Fruit fly (Drosophila melanogaster) whole organism, prepupa: ENCODE measurements around the gene Rpn3.

Source experiments
- Blimp-1 ChIP-seq: fragments of 200-800 bp; sonication (Bioruptor generic); optimal IDR thresholded peaks from 3 replicates; lab custom pipeline; 2017; ENCODE audit warnings: missing biosample characterization, missing genetic modification characterization, mild to moderate bottlenecking, moderate library complexity, missing genetic modification reagents
- CG10631 ChIP-seq: fragments of 200-800 bp; sonication (Bioruptor generic); optimal IDR thresholded peaks from 2 replicates; lab custom pipeline; 2016; ENCODE audit warnings: missing biosample characterization, missing genetic modification characterization
- CG10669 ChIP-seq: fragments of 200-800 bp; sonication (Bioruptor generic); optimal IDR thresholded peaks from 3 replicates; lab custom pipeline; 2018; ENCODE audit warnings: missing biosample characterization, mild to moderate bottlenecking, missing genetic modification characterization, moderate library complexity
- CG11294 ChIP-seq: fragments of 200-800 bp; sonication (Bioruptor generic); IDR thresholded peaks from 2 replicates; pipeline ENCODE4 v1.3.6; 2022; ENCODE audit warnings: missing biosample characterization, missing genetic modification characterization
- CG11902 ChIP-seq: fragments of 200-800 bp; sonication (Bioruptor generic); optimal IDR thresholded peaks from 3 replicates; lab custom pipeline; 2016; ENCODE audit warnings: missing biosample characterization, missing genetic modification characterization
- CG15336 ChIP-seq: fragments of 200-800 bp; sonication (Bioruptor generic); IDR thresholded peaks from 2 replicates; pipeline ENCODE4 v1.3.6; 2022; ENCODE audit warnings: missing biosample characterization, missing genetic modification characterization
- CG1621 ChIP-seq: fragments of 200-800 bp; sonication (Bioruptor generic); optimal IDR thresholded peaks from 3 replicates; lab custom pipeline; 2018; ENCODE audit warnings: missing biosample characterization, mild to moderate bottlenecking, missing genetic modification characterization
- CG16779 ChIP-seq: fragments of 200-800 bp; sonication (Bioruptor generic); optimal IDR thresholded peaks from 3 replicates; lab custom pipeline; 2017; ENCODE audit warnings: missing biosample characterization, mild to moderate bottlenecking, missing genetic modification characterization
- CG3032 ChIP-seq: fragments of 200-800 bp; optimal IDR thresholded peaks from 2 replicates; lab custom pipeline; 2019; ENCODE audit warnings: missing biosample characterization, mild to moderate bottlenecking, missing genetic modification characterization, moderate library complexity
- CG32006 ChIP-seq: fragments of 200-800 bp; sonication (Bioruptor generic); optimal IDR thresholded peaks from 3 replicates; lab custom pipeline; 2017; ENCODE audit warnings: missing biosample characterization, mild to moderate bottlenecking, missing genetic modification characterization
- CG34406 ChIP-seq: fragments of 200-800 bp; sonication (Bioruptor generic); optimal IDR thresholded peaks from 3 replicates; lab custom pipeline; 2016; ENCODE audit warnings: missing biosample characterization, missing genetic modification characterization
- CG3919 ChIP-seq: fragments of 200-800 bp; sonication (Bioruptor generic); optimal IDR thresholded peaks from 3 replicates; lab custom pipeline; 2016; ENCODE audit warnings: missing biosample characterization, missing genetic modification characterization
- CG4318 ChIP-seq: fragments of 200-800 bp; sonication (Bioruptor generic); optimal IDR thresholded peaks from 3 replicates; lab custom pipeline; 2017; ENCODE audit warnings: missing biosample characterization, mild to moderate bottlenecking, missing genetic modification characterization
- CG6276 ChIP-seq: fragments of 200-800 bp; sonication (Bioruptor generic); optimal IDR thresholded peaks from 2 replicates; lab custom pipeline; 2017; ENCODE audit warnings: missing biosample characterization, mild to moderate bottlenecking, missing genetic modification characterization
- CG6792 ChIP-seq: fragments of 200-800 bp; sonication (Bioruptor generic); optimal IDR thresholded peaks from 3 replicates; lab custom pipeline; 2016; ENCODE audit warnings: missing biosample characterization, missing genetic modification characterization
- CG6854 ChIP-seq: fragments of 200-800 bp; sonication (Bioruptor generic); optimal IDR thresholded peaks from 2 replicates; lab custom pipeline; 2017; ENCODE audit warnings: missing biosample characterization, mild to moderate bottlenecking, missing genetic modification characterization
- CG7368 ChIP-seq: fragments of 200-800 bp; sonication (Bioruptor generic); optimal IDR thresholded peaks from 3 replicates; lab custom pipeline; 2016; ENCODE audit warnings: missing biosample characterization, missing genetic modification characterization
- CG8119 ChIP-seq: fragments of 200-800 bp; sonication (Bioruptor generic); IDR thresholded peaks from 3 replicates; pipeline ENCODE4 v1.3.6; 2022; ENCODE audit warnings: missing biosample characterization, missing genetic modification characterization
- CG8319 ChIP-seq: fragments of 200-800 bp; sonication (Bioruptor generic); optimal IDR thresholded peaks from 3 replicates; lab custom pipeline; 2016; ENCODE audit warnings: missing biosample characterization, missing genetic modification characterization
- Eip75B ChIP-seq: fragments of 200-800 bp; sonication (Bioruptor generic); optimal IDR thresholded peaks from 3 replicates; lab custom pipeline; 2016; ENCODE audit warnings: missing biosample characterization, missing genetic modification characterization
- Eip78C ChIP-seq: fragments of 200-800 bp; sonication (Bioruptor generic); peaks from one replicate; lab custom pipeline; 2016; ENCODE audit warnings: missing biosample characterization, missing genetic modification characterization
- Eip93F ChIP-seq: fragments of 200-800 bp; sonication (Bioruptor generic); optimal IDR thresholded peaks from 2 replicates; lab custom pipeline; 2016; ENCODE audit warnings: missing biosample characterization, mild to moderate bottlenecking, missing genetic modification characterization
- Ets21C ChIP-seq: fragments of 200-800 bp; sonication (Bioruptor generic); optimal IDR thresholded peaks from 3 replicates; lab custom pipeline; 2016; ENCODE audit warnings: missing biosample characterization, missing genetic modification characterization
- Ets96B ChIP-seq: fragments of 200-800 bp; optimal IDR thresholded peaks from 2 replicates; lab custom pipeline; 2019; ENCODE audit warnings: missing biosample characterization, mild to moderate bottlenecking, missing genetic modification characterization, moderate library complexity
- Gug ChIP-seq: fragments of 200-800 bp; sonication (Bioruptor generic); IDR thresholded peaks from 2 replicates; pipeline ENCODE4 v1.3.6; 2022; ENCODE audit warnings: missing biosample characterization, missing genetic modification characterization
- Hr38 ChIP-seq: sonication (Bioruptor generic); optimal IDR thresholded peaks from 2 replicates; lab custom pipeline; 2016; ENCODE audit warnings: missing biosample characterization, missing genetic modification characterization
- Hr39 ChIP-seq: fragments of 200-800 bp; sonication (Bioruptor generic); optimal IDR thresholded peaks from 2 replicates; lab custom pipeline; 2016; ENCODE audit warnings: missing biosample characterization, missing genetic modification characterization
- Hr4 ChIP-seq: fragments of 200-800 bp; sonication (Bioruptor generic); optimal IDR thresholded peaks from 3 replicates; lab custom pipeline; 2016; ENCODE audit warnings: missing biosample characterization, missing genetic modification characterization
- Lpt ChIP-seq: fragments of 200-800 bp; sonication (Bioruptor generic); optimal IDR thresholded peaks from 3 replicates; lab custom pipeline; 2016; ENCODE audit warnings: missing biosample characterization, missing genetic modification characterization
- Sox102F ChIP-seq: fragments of 200-800 bp; sonication (Bioruptor generic); optimal IDR thresholded peaks from 2 replicates; lab custom pipeline; 2016; ENCODE audit warnings: missing biosample characterization, mild to moderate bottlenecking, missing genetic modification characterization
- Sox14 ChIP-seq: fragments of 200-800 bp; sonication (Bioruptor generic); optimal IDR thresholded peaks from 3 replicates; lab custom pipeline; 2016; ENCODE audit warnings: missing biosample characterization, missing genetic modification characterization
- Sox15 ChIP-seq: fragments of 200-800 bp; sonication (Bioruptor generic); optimal IDR thresholded peaks from 3 replicates; lab custom pipeline; 2016; ENCODE audit warnings: missing biosample characterization, missing genetic modification characterization
- achi ChIP-seq: fragments of 200-800 bp; sonication (Bioruptor generic); optimal IDR thresholded peaks from 3 replicates; lab custom pipeline; 2016; ENCODE audit warnings: missing biosample characterization, missing genetic modification characterization
- cyc ChIP-seq: fragments of 200-800 bp; sonication (Bioruptor generic); optimal IDR thresholded peaks from 3 replicates; lab custom pipeline; 2016; ENCODE audit warnings: missing biosample characterization, missing genetic modification characterization
- dac ChIP-seq: fragments of 200-800 bp; sonication (Bioruptor generic); optimal IDR thresholded peaks from 2 replicates; lab custom pipeline; 2017; ENCODE audit warnings: missing biosample characterization, mild to moderate bottlenecking, missing genetic modification characterization
- dsx ChIP-seq: fragments of 200-800 bp; optimal IDR thresholded peaks from 3 replicates; lab custom pipeline; 2019; ENCODE audit warnings: missing biosample characterization, mild to moderate bottlenecking, missing genetic modification characterization, moderate library complexity; ENCODE audit not compliant: poor library complexity, severe bottlenecking
- eg ChIP-seq: fragments of 200-800 bp; sonication (Bioruptor generic); IDR thresholded peaks from 3 replicates; pipeline ENCODE4 v1.3.6; 2022; ENCODE audit warnings: missing biosample characterization, missing genetic modification characterization
- esn ChIP-seq: fragments of 200-800 bp; sonication (Bioruptor generic); optimal IDR thresholded peaks from 2 replicates; lab custom pipeline; 2016; ENCODE audit warnings: missing biosample characterization, mild to moderate bottlenecking, missing genetic modification characterization, moderate library complexity
- fd59A ChIP-seq: fragments of 200-800 bp; sonication (Bioruptor generic); optimal IDR thresholded peaks from 2 replicates; lab custom pipeline; 2017; ENCODE audit warnings: missing biosample characterization, mild to moderate bottlenecking, missing genetic modification characterization, missing genetic modification reagents
- fkh ChIP-seq: fragments of 200-800 bp; sonication (Bioruptor generic); optimal IDR thresholded peaks from 3 replicates; lab custom pipeline; 2017; ENCODE audit warnings: missing biosample characterization, mild to moderate bottlenecking, missing genetic modification characterization, moderate library complexity
- lz ChIP-seq: fragments of 200-800 bp; sonication (Bioruptor generic); optimal IDR thresholded peaks from 3 replicates; lab custom pipeline; 2016; ENCODE audit warnings: missing biosample characterization, missing genetic modification characterization
- net ChIP-seq: fragments of 200-800 bp; sonication (Bioruptor generic); optimal IDR thresholded peaks from 3 replicates; lab custom pipeline; 2016; ENCODE audit warnings: missing biosample characterization, missing genetic modification characterization
- pdm3 ChIP-seq: fragments of 200-800 bp; sonication (Bioruptor generic); optimal IDR thresholded peaks from 3 replicates; lab custom pipeline; 2016; ENCODE audit warnings: missing biosample characterization, missing genetic modification characterization
- salr ChIP-seq, 2 experiments: fragments of 200-800 bp; sonication (Bioruptor generic); optimal IDR thresholded peaks; 3 replicates each; lab custom pipeline; 2016 to 2018; ENCODE audit warnings: missing biosample characterization in 2 of 2, missing genetic modification characterization in 2 of 2, mild to moderate bottlenecking in 1 of 2
- svp ChIP-seq: fragments of 200-800 bp; sonication (Bioruptor generic); peaks from one replicate; lab custom pipeline; 2016; ENCODE audit warnings: missing biosample characterization, missing genetic modification characterization
- topi ChIP-seq: fragments of 200-800 bp; sonication (Bioruptor generic); optimal IDR thresholded peaks from 3 replicates; lab custom pipeline; 2016; ENCODE audit warnings: missing biosample characterization, missing genetic modification characterization
- vri ChIP-seq: fragments of 200-800 bp; sonication (Bioruptor generic); optimal IDR thresholded peaks from 3 replicates; lab custom pipeline; 2016; ENCODE audit warnings: missing biosample characterization, mild to moderate bottlenecking, missing genetic modification characterization

The Rpn3 gene

dm6 chr2L:19048912-19049311 is 2.7 kb upstream of the Rpn3 start, which contains the start of gene CG10470:
Gene CG10470 (plus strand): TSS chr2L:19049076.
- TF ChIP-seq Blimp-1 (GFP tag; lab: Kevin White, UChicago) (no peak), CG6792 (no peak), CG32006 (no peak), CG15336 (GFP tag; lab: Robert Waterston, UW) (no peak), vri (GFP tag; lab: Kevin White, UChicago) (no peak), CG10631 (GFP tag; lab: Kevin White, UChicago) (no peak), salr (GFP tag; optimal IDR thresholded peaks at IDR 0.05; lab: Kevin White, UChicago) (no peak), CG11902 (GFP tag; lab: Kevin White, UChicago) (no peak), CG16779 (tag; lab: Kevin White, UChicago) (no peak), Hr4 (GFP tag; lab: Kevin White, UChicago) (no peak), topi (GFP tag; lab: Kevin White, UChicago) (no peak), CG3919 (no peak), Sox102F (GFP tag; lab: Kevin White, UChicago) (no peak), Ets21C (GFP tag; lab: Kevin White, UChicago) (no peak), Ets96B (no peak), CG34406 (no peak), Hr39 (GFP tag; lab: Kevin White, UChicago) (no peak), fd59A (GFP tag; lab: Kevin White, UChicago) (no peak), Eip78C (GFP tag; lab: Kevin White, UChicago) (peak; percentile 16), CG1621 (tag; lab: Kevin White, UChicago) (peak; percentile 4), CG11294 (GFP tag; lab: Robert Waterston, UW) (no peak), cyc (no peak), dac (GFP tag; lab: Kevin White, UChicago) (no peak), fkh (GFP tag; lab: Kevin White, UChicago) (no peak), dsx (GFP tag; lab: Kevin White, UChicago) (peak; percentile 70), pdm3 (GFP tag; lab: Kevin White, UChicago) (no peak), CG3032 (tag; lab: Kevin White, UChicago) (peak; percentile 7), achi (GFP tag; lab: Kevin White, UChicago) (no peak), CG4318 (GFP tag; lab: Kevin White, UChicago) (no peak), esn (GFP tag; lab: Kevin White, UChicago) (peak; percentile 34), Eip75B (no peak)

- TF ChIP-seq pdm3 (GFP tag; lab: Kevin White, UChicago) (no peak), Lpt (GFP tag; lab: Kevin White, UChicago) (no peak), eg (GFP tag; lab: Robert Waterston, UW) (peak; percentile 33; the same call in 1 of the 3 replicates), CG8119 (GFP tag; lab: Robert Waterston, UW) (peak; percentile 32; the same call in 1 of the 3 replicates), achi (GFP tag; lab: Kevin White, UChicago) (peak; percentile 15), CG10631 (GFP tag; lab: Kevin White, UChicago) (no peak), dsx (GFP tag; lab: Kevin White, UChicago) (no peak), CG7368 (GFP tag; lab: Kevin White, UChicago) (no peak), net (GFP tag; lab: Kevin White, UChicago) (peak; percentile 10), Gug (GFP tag; lab: Robert Waterston, UW) (no peak), svp (GFP tag; lab: Kevin White, UChicago) (no peak), Blimp-1 (GFP tag; lab: Kevin White, UChicago) (no peak), CG11294 (GFP tag; lab: Robert Waterston, UW) (no peak), Sox15 (GFP tag; lab: Kevin White, UChicago) (no peak), esn (GFP tag; lab: Kevin White, UChicago) (no peak), CG8319 (GFP tag; lab: Kevin White, UChicago) (no peak), fd59A (GFP tag; lab: Kevin White, UChicago) (no peak), CG6792 (no peak), lz (GFP tag; lab: Kevin White, UChicago) (no peak), CG32006 (no peak), vri (GFP tag; lab: Kevin White, UChicago) (no peak), CG16779 (tag; lab: Kevin White, UChicago) (no peak), CG1621 (tag; lab: Kevin White, UChicago) (peak; percentile 47), CG3919 (no peak), CG15336 (GFP tag; lab: Robert Waterston, UW) (peak; percentile 28; the same call in 1 of the 2 replicates), Eip75B (no peak), CG6854 (GFP tag; lab: Kevin White, UChicago) (peak; percentile 6), Eip93F (no peak), CG10669 (GFP tag; lab: Kevin White, UChicago) (no peak), Hr38 (GFP tag; lab: Kevin White, UChicago) (no peak), Eip78C (GFP tag; lab: Kevin White, UChicago) (peak; percentile 48), Hr4 (GFP tag; lab: Kevin White, UChicago) (no peak), Sox14 (peak; percentile 40), CG6276 (GFP tag; lab: Kevin White, UChicago) (no peak)
These were observed 2.4 kb downstream of the Rpn3 start, which contains the start of gene CG10492 for dm6 chr2L:19053860-19054515. Gene CG10492 (plus strand): TSS chr2L:19054078.
